Fruit fly (Drosophila melanogaster) whole organism, pupa: Measurements from ENCODE around the gene CG12783.
A peak's percentile ranks its signal among the peaks of the same experiment; 100 is the strongest.

ENCODE experiments used
- CG10348 ChIP-seq: fragments of 200-800 bp; sonication (Bioruptor generic); IDR thresholded peaks from 2 replicates; pipeline ENCODE4 v1.3.6; 2022; ENCODE audit warnings: missing biosample characterization, missing genetic modification characterization
- CG12605 ChIP-seq: fragments of 200-800 bp; sonication (Bioruptor generic); IDR thresholded peaks from 2 replicates; pipeline ENCODE4 v1.3.6; 2022; ENCODE audit warnings: missing biosample characterization, missing genetic modification characterization
- CG13204 ChIP-seq: fragments of 200-800 bp; sonication (Bioruptor generic); optimal IDR thresholded peaks from 2 replicates; lab custom pipeline; 2018; ENCODE audit warnings: missing biosample characterization, mild to moderate bottlenecking, missing genetic modification characterization, moderate library complexity
- CG14655 ChIP-seq: fragments of 200-800 bp; sonication (Bioruptor generic); optimal IDR thresholded peaks from 3 replicates; lab custom pipeline; 2017; ENCODE audit warnings: mild to moderate bottlenecking, missing biosample characterization, missing genetic modification reagents, missing genetic modification characterization
- CG15710 ChIP-seq: fragments of 200-800 bp; sonication (Bioruptor generic); optimal IDR thresholded peaks from 2 replicates; lab custom pipeline; 2018; ENCODE audit warnings: missing biosample characterization, mild to moderate bottlenecking, missing genetic modification characterization, moderate library complexity
- CG17806 ChIP-seq: fragments of 200-800 bp; sonication (Bioruptor generic); optimal IDR thresholded peaks from 2 replicates; lab custom pipeline; 2018; ENCODE audit warnings: missing biosample characterization, mild to moderate bottlenecking, missing genetic modification characterization, moderate library complexity
- CG32121 ChIP-seq: fragments of 200-800 bp; sonication (Bioruptor generic); IDR thresholded peaks from 2 replicates; pipeline ENCODE4 v1.3.6; 2022; ENCODE audit warnings: missing biosample characterization, missing genetic modification characterization
- CG34367 ChIP-seq: fragments of 200-800 bp; sonication (Bioruptor generic); optimal IDR thresholded peaks from 2 replicates; lab custom pipeline; 2018; ENCODE audit warnings: missing biosample characterization, mild to moderate bottlenecking, missing genetic modification characterization
- CG4496 ChIP-seq: fragments of 200-800 bp; sonication (Bioruptor generic); IDR thresholded peaks from 3 replicates; pipeline ENCODE4 v1.3.6; 2022; ENCODE audit warnings: missing biosample characterization, missing genetic modification characterization
- CG8159 ChIP-seq: fragments of 200-800 bp; sonication (Bioruptor generic); optimal IDR thresholded peaks from 3 replicates; lab custom pipeline; 2018; ENCODE audit warnings: missing biosample characterization, mild to moderate bottlenecking, missing genetic modification characterization, moderate library complexity
- CG8301 ChIP-seq: fragments of 200-800 bp; sonication (Bioruptor generic); optimal IDR thresholded peaks from 2 replicates; lab custom pipeline; 2018; ENCODE audit warnings: missing biosample characterization, mild to moderate bottlenecking, missing genetic modification characterization
- CG9948 ChIP-seq: fragments of 200-800 bp; sonication (Bioruptor generic); optimal IDR thresholded peaks from 2 replicates; lab custom pipeline; 2018; ENCODE audit warnings: missing biosample characterization, mild to moderate bottlenecking, missing genetic modification characterization, moderate library complexity
- D1 ChIP-seq: fragments of 200-800 bp; sonication (Bioruptor generic); optimal IDR thresholded peaks from 2 replicates; lab custom pipeline; 2018; ENCODE audit warnings: missing biosample characterization, mild to moderate bottlenecking, missing genetic modification characterization, moderate library complexity
- EcR ChIP-seq: fragments of 200-800 bp; sonication (Bioruptor generic); optimal IDR thresholded peaks from 3 replicates; lab custom pipeline; 2019; ENCODE audit warnings: missing biosample characterization, missing genetic modification characterization, mild to moderate bottlenecking, moderate library complexity, missing genetic modification reagents
- Ets98B ChIP-seq: fragments of 200-800 bp; sonication (Bioruptor generic); IDR thresholded peaks from 2 replicates; pipeline ENCODE4 v1.3.6; 2022; ENCODE audit warnings: missing biosample characterization, missing genetic modification characterization
- Pif1A ChIP-seq: fragments of 200-800 bp; sonication (Bioruptor generic); optimal IDR thresholded peaks from 3 replicates; lab custom pipeline; 2016; ENCODE audit warnings: missing biosample characterization, missing genetic modification characterization
- Pif1B ChIP-seq: fragments of 200-800 bp; sonication (Bioruptor generic); optimal IDR thresholded peaks from 3 replicates; lab custom pipeline; 2016; ENCODE audit warnings: missing biosample characterization, missing genetic modification characterization
- Snoo ChIP-seq: fragments of 200-800 bp; sonication (Bioruptor generic); optimal IDR thresholded peaks from 3 replicates; lab custom pipeline; 2017; ENCODE audit warnings: missing biosample characterization, mild to moderate bottlenecking, missing genetic modification characterization, inconsistent platforms
- fd96Ca ChIP-seq: fragments of 200-800 bp; sonication (Bioruptor generic); IDR thresholded peaks from 3 replicates; pipeline ENCODE4 v1.3.6; 2022; ENCODE audit warnings: missing biosample characterization, missing genetic modification characterization
- gl ChIP-seq: fragments of 200-800 bp; sonication (Bioruptor generic); optimal IDR thresholded peaks from 2 replicates; lab custom pipeline; 2018; ENCODE audit warnings: missing biosample characterization, mild to moderate bottlenecking, missing genetic modification characterization
- rn ChIP-seq: fragments of 200-800 bp; sonication (Bioruptor generic); IDR thresholded peaks from 2 replicates; pipeline ENCODE4 v1.3.6; 2022; ENCODE audit warnings: missing biosample characterization, missing genetic modification characterization

CG12783 gene

DNA sequence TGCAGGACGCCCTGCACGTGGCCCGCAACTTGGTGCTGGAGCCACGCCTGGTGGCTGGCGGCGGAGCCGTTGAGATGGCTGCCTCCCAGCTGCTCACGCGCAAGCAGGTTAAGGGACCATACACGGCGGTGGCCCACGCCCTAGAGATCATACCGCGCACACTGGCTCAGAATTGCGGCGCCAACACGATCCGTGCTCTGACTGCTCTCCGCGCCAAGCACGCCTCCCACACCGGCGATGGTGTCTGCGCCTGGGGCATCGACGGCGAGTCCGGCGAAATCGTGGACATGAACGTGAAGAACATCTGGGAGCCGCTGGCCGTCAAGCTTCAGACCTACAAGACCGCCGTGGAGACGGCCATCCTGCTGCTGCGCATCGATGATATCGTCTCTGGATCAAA, 36.1 kb upstream of the CG12783 start:
- TF ChIP-seq EcR (GFP tag; lab: Kevin White, UChicago) (no peak), rn (GFP tag; lab: Robert Waterston, UW) (no peak), CG10348 (no peak), Pif1A (GFP tag; lab: Kevin White, UChicago) (no peak), CG4496 (no peak), Ets98B (GFP tag; lab: Robert Waterston, UW) (no peak), CG13204 (GFP tag; lab: Kevin White, UChicago) (no peak), gl (no peak), CG17806 (tag; lab: Kevin White, UChicago) (no peak), CG8301 (tag; lab: Kevin White, UChicago) (no peak), Snoo (tag; lab: Kevin White, UChicago) (no peak), CG14655 (GFP tag; lab: Kevin White, UChicago) (no peak), CG32121 (GFP tag; lab: Robert Waterston, UW) (no peak), CG12605 (GFP tag; lab: Robert Waterston, UW) (no peak), fd96Ca (no peak), CG34367 (no peak), CG15710 (no peak), Pif1B (GFP tag; lab: Kevin White, UChicago) (no peak)

DNA sequence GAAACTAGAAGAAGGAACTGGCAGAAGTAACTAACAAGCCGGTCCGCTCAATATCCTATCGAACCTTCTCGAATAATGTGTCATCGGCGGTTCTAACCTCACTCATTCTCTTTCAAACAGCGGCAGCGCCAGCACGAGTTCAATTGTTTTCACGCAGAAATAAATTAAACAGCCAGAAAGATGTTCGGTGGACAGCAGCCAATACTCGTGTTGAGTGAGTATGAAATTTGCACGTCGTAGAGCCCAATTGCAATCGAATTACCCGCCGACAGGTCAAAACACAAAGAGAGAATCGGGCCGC, 34.5 kb upstream of the CG12783 start:
- TF ChIP-seq Pif1B (GFP tag; lab: Kevin White, UChicago): no peak
- no peak for TF ChIP-seq CG8159 (tag; lab: Kevin White, UChicago)

DNA sequence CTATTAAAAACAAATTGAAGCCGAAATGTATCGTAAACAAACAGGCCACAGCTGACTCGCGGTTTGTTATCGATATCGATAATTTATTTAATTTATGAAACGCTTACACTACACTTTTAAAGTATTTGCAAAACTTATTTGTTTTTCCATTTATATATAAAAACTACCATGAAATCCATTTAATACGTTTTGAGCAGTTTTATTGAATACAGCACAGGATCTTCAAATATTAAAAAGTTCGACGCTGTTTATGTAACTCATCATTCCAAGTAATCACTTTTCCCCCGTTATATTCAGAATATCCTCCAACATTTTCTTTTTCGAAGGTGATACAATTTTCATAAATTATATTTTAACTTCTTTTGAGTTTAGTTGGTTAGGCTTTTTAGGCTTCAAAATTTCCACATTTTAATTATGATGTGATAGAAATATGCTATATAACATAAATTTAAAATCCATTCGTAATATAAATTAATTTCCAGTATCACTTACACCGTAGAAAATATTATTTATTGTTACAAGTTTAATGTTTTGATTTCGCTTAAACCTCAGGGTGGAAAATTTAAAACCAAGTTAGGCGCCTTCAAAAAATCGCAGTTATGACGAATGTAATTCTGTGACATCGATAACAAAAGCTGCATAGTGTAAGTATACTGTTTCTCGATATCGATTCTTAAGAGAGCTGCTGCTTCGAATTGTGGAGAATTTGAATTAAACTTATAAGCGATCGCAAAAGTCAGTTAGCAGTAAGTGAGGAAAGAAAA, 33.9 kb upstream of the CG12783 start, which contains the start of the genes CG10324 and CCT3:
TSS of gene CG10324 (minus strand) at position 53 of the 764 bp plus-strand sequence.
TSS of gene CCT3 (plus strand) at position 654 of the 764 bp plus-strand sequence.
- peak; percentile 59; the same call in 1 of the 2 replicates for TF ChIP-seq CG32121 (GFP tag; lab: Robert Waterston, UW)
- peak; percentile 67 for TF ChIP-seq CG15710
- peak; percentile 42 for TF ChIP-seq CG17806 (tag; lab: Kevin White, UChicago)
- peak; percentile 77; the same call in 2 of the 3 replicates for TF ChIP-seq CG4496
- TF ChIP-seq CG34367: peak; percentile 54
- TF ChIP-seq CG12605 (GFP tag; lab: Robert Waterston, UW): no peak; the same call in 1 of the 2 replicates
- TF ChIP-seq rn (GFP tag; lab: Robert Waterston, UW): no peak
- peak; percentile 37 for TF ChIP-seq Snoo (tag; lab: Kevin White, UChicago)
- TF ChIP-seq CG9948 (tag; lab: Kevin White, UChicago): peak; percentile 64
- TF ChIP-seq Ets98B (GFP tag; lab: Robert Waterston, UW): peak; percentile 63; the same call in 1 of the 2 replicates
- TF ChIP-seq, all 21 proteins: peak for 8

DNA sequence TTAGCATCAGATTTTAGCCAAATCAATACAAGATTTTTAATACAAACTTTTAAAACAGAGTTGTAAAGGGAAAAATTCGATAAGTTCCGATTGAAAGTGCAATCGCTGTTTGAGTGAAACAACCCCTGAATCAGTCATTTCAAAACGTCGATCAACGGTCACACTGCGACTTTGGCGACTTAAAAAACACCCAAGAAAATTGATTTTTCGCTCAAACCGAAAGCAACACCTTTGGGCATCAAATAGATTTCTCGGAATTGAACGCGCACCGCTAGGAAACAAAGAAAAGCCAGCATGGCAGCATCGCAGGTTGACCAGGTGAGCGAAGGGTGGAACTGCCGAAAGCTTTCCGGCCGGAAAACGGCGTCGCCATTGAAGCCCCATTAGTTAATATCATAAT, 30.4 kb upstream of the CG12783 start, which contains the start of gene Arl6IP1:
TSS of gene Arl6IP1 (plus strand) at position 15 of the 400 bp plus-strand sequence.
- TF ChIP-seq Pif1A (GFP tag; lab: Kevin White, UChicago) (no peak), CG32121 (GFP tag; lab: Robert Waterston, UW) (no peak), Pif1B (GFP tag; lab: Kevin White, UChicago) (no peak)
- TF ChIP-seq, all 21 proteins: peak for 0

DNA sequence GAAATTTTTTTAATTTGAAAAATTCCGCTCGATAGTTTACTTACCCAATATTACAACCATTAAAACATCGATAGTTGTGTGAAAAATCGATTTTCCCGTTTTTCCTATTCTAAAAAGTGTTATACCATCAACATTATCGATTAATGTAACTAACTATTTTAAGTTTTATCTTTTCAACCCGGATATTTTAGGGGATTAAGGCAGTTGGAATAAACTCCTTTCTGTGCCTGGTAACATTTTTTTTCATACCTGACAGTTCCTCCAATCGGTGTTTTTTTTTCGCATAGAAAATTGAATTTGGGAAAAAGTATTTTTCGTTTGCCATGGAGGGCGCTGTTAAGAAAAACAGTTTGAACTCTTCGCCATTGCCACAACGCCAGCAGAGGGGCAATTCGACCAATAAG, 26.8 kb upstream of the CG12783 start, which contains the start of gene nonA-l:
TSS of gene nonA-l (plus strand) at position 201 of the 404 bp plus-strand sequence.
- TF ChIP-seq CG13204 (GFP tag; lab: Kevin White, UChicago) (no peak), Pif1B (GFP tag; lab: Kevin White, UChicago) (no peak), CG17806 (tag; lab: Kevin White, UChicago) (no peak), D1 (tag; lab: Kevin White, UChicago) (no peak), CG15710 (no peak), Pif1A (GFP tag; lab: Kevin White, UChicago) (no peak), CG4496 (no peak), Ets98B (GFP tag; lab: Robert Waterston, UW) (no peak), CG14655 (GFP tag; lab: Kevin White, UChicago) (no peak), fd96Ca (no peak), CG32121 (GFP tag; lab: Robert Waterston, UW) (no peak), EcR (GFP tag; lab: Kevin White, UChicago) (no peak), CG34367 (no peak), CG8159 (tag; lab: Kevin White, UChicago) (no peak), rn (GFP tag; lab: Robert Waterston, UW) (no peak), CG10348 (no peak), Snoo (tag; lab: Kevin White, UChicago) (no peak), CG12605 (GFP tag; lab: Robert Waterston, UW) (no peak)

DNA sequence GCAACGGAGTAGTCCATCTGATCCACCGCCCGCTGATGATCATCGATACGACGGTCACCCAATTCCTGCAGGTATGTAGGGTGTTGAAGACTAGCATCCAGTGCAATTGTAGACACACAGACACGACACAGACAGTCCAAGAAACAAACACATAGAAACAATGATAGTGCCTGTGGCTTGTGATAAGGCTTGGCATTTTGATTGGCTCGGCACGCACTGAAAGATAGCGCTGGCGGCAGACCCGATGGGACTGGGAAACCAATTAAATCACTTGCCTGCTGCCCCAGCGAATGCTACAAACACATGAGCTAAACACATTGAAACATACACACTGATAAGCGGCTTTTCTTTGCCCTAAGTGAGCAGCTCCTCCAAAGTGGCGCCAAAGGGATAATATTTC, 19.5 kb upstream of the CG12783 start:
- no peak for TF ChIP-seq CG15710

DNA sequence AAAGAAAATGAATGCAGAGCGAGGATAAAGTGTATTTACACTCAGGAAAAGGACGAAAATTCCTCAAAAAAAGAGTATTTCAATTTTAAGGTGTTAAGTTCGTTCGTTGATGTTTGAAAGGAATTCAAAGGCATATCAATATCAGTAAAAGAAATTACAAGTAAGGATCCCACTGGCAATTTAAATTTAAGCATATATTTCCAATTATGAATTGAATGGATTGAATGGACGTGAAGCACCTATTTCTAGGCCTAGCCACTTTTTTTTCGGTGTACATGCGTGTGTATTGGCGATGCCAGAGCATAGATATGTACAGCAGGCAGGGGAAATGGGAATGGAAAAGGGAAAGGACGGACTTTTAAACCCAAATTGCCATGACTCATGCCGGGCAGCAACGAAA, 17.4 kb upstream of the CG12783 start:
- no peak for TF ChIP-seq CG14655 (GFP tag; lab: Kevin White, UChicago)
- TF ChIP-seq CG12605 (GFP tag; lab: Robert Waterston, UW): no peak
- no peak for TF ChIP-seq Pif1A (GFP tag; lab: Kevin White, UChicago)
- no peak for TF ChIP-seq Ets98B (GFP tag; lab: Robert Waterston, UW)
- TF ChIP-seq CG9948 (tag; lab: Kevin White, UChicago): no peak
- TF ChIP-seq CG17806 (tag; lab: Kevin White, UChicago): no peak
- no peak for TF ChIP-seq rn (GFP tag; lab: Robert Waterston, UW)
- no peak for TF ChIP-seq CG15710
- no peak for TF ChIP-seq gl
- TF ChIP-seq CG8301 (tag; lab: Kevin White, UChicago): no peak
